Worm (Caenorhabditis elegans) whole organism, young adult: Measurements from ENCODE around the gene prk-1.
A peak's percentile ranks its signal among the peaks of the same experiment; 100 is the strongest.

Source experiments
- B0019.2 ChIP-seq: fragments of 200-800 bp; sonication (Bioruptor generic); conservative IDR thresholded peaks from 2 replicates; pipeline ENCODE4 v1.3.6; 2022; ENCODE audit warnings: missing genetic modification reagents, missing genetic modification characterization, missing compliant biosample characterization
- B0035.1 ChIP-seq: sonication (generic microtip); optimal IDR thresholded peaks from 2 replicates; lab custom pipeline; 2016; ENCODE audit warnings: missing genetic modification characterization, mild to moderate bottlenecking, missing compliant biosample characterization, missing genotype, missing genetic modification reagents
- B0336.3 ChIP-seq: fragments of 200-800 bp; sonication (Bioruptor generic); IDR thresholded peaks from 2 replicates; pipeline ENCODE4 v1.3.6; 2022; ENCODE audit warnings: missing genetic modification characterization, missing compliant biosample characterization
- F33H1.4 ChIP-seq: fragments of 200-800 bp; sonication (Bioruptor generic); IDR thresholded peaks from 2 replicates; pipeline ENCODE4 v1.3.6; 2022; ENCODE audit warnings: missing genetic modification reagents, missing genetic modification characterization, missing compliant biosample characterization
- F37B4.10 ChIP-seq: fragments of 200-800 bp; sonication (Bioruptor generic); IDR thresholded peaks from 2 replicates; pipeline ENCODE4 v1.3.6; 2022; ENCODE audit warnings: missing genetic modification characterization, missing compliant biosample characterization
- F49E8.2 ChIP-seq: sonication (generic microtip); optimal IDR thresholded peaks from 3 replicates; lab custom pipeline; 2017; ENCODE audit warnings: missing genetic modification characterization, mild to moderate bottlenecking, missing compliant biosample characterization, antibody characterized with exemption, moderate library complexity; ENCODE audit not compliant: insufficient read depth
- K12H6.12 ChIP-seq: fragments of 200-800 bp; sonication (Bioruptor generic); optimal IDR thresholded peaks from 2 replicates; lab custom pipeline; 2018; ENCODE audit warnings: mild to moderate bottlenecking, missing genetic modification characterization, missing compliant biosample characterization
- T07F8.4 ChIP-seq: sonication (generic microtip); optimal IDR thresholded peaks from 2 replicates; lab custom pipeline; 2016; ENCODE audit warnings: mild to moderate bottlenecking, missing genetic modification characterization, moderate library complexity, missing compliant biosample characterization
- T26A5.8 ChIP-seq: sonication (generic microtip); optimal IDR thresholded peaks from 2 replicates; lab custom pipeline; 2016; ENCODE audit warnings: missing genetic modification characterization, missing compliant biosample characterization
- Y53G8AR.9 ChIP-seq: fragments of 200-800 bp; sonication (Bioruptor generic); conservative IDR thresholded peaks from 2 replicates; pipeline ENCODE4 v1.3.6; 2022; ENCODE audit warnings: missing genetic modification reagents, missing genetic modification characterization, missing compliant biosample characterization
- Y56A3A.18 ChIP-seq: fragments of 200-800 bp; sonication (Bioruptor generic); IDR thresholded peaks from 2 replicates; pipeline ENCODE4 v1.3.6; 2022; ENCODE audit warnings: missing genetic modification reagents, missing genetic modification characterization, missing compliant biosample characterization
- Y67H2A.10 ChIP-seq: fragments of 200-800 bp; sonication (Bioruptor generic); conservative IDR thresholded peaks from 2 replicates; pipeline ENCODE4 v1.3.6; 2022; ENCODE audit warnings: missing genetic modification reagents, missing genetic modification characterization, missing compliant biosample characterization
- aptf-2 ChIP-seq: fragments of 200-800 bp; sonication (Bioruptor generic); conservative IDR thresholded peaks from 2 replicates; pipeline ENCODE4 v1.3.6; 2022; ENCODE audit warnings: missing genetic modification reagents, missing genetic modification characterization, missing compliant biosample characterization
- attf-3 ChIP-seq: fragments of 200-800 bp; sonication (Bioruptor generic); conservative IDR thresholded peaks from 2 replicates; pipeline ENCODE4 v1.3.6; 2022; ENCODE audit warnings: missing genetic modification reagents, missing genetic modification characterization, missing compliant biosample characterization
- cebp-1 ChIP-seq, 2 experiments: fragments of 200-800 bp in 1 of 2; sonication (Bioruptor generic) in 1 of 2; sonication (generic microtip) in 1 of 2; IDR thresholded peaks in 1 of 2; optimal IDR thresholded peaks in 1 of 2; 2 replicates each; pipeline versions ENCODE4 v1.3.6 to Lab custom; 2017 to 2022; ENCODE audit warnings: missing compliant biosample characterization in 2 of 2, missing genetic modification characterization in 2 of 2, mild to moderate bottlenecking in 1 of 2, missing genetic modification reagents in 1 of 2, moderate library complexity in 1 of 2
- ceh-79 ChIP-seq: sonication (generic microtip); optimal IDR thresholded peaks from 2 replicates; lab custom pipeline; 2017; ENCODE audit warnings: mild to moderate bottlenecking, missing genetic modification characterization, missing compliant biosample characterization
- ceh-91 ChIP-seq: fragments of 200-800 bp; sonication (Bioruptor generic); IDR thresholded peaks from 2 replicates; pipeline ENCODE4 v1.3.6; 2022; ENCODE audit warnings: missing genetic modification reagents, missing genetic modification characterization, missing compliant biosample characterization
- die-1 ChIP-seq: sonication (generic microtip); optimal IDR thresholded peaks from 2 replicates; lab custom pipeline; 2016; ENCODE audit warnings: missing genotype, mild to moderate bottlenecking, missing genetic modification characterization, missing compliant biosample characterization
- dox-1 ChIP-seq: fragments of 200-800 bp; sonication (Bioruptor generic); IDR thresholded peaks from 2 replicates; pipeline ENCODE4 v1.3.6; 2022; ENCODE audit warnings: missing genetic modification reagents, missing genetic modification characterization, missing compliant biosample characterization
- dpl-1 ChIP-seq: fragments of 150-350 bp; optimal IDR thresholded peaks from 2 replicates; lab custom pipeline; 2014; ENCODE audit warnings: missing biosample characterization, missing genetic modification reagents, missing genetic modification characterization
- efl-1 ChIP-seq: fragments of 150-350 bp; optimal IDR thresholded peaks from 2 replicates; lab custom pipeline; 2014; ENCODE audit warnings: missing biosample characterization, missing genetic modification reagents, missing genetic modification characterization
- ekl-4 ChIP-seq: fragments of 200-800 bp; sonication (Bioruptor generic); IDR thresholded peaks from 2 replicates; pipeline ENCODE4 v1.3.6; 2022; ENCODE audit warnings: missing genetic modification reagents, missing genetic modification characterization, missing compliant biosample characterization
- fkh-3 ChIP-seq: sonication (generic microtip); optimal IDR thresholded peaks from 2 replicates; lab custom pipeline; 2016; ENCODE audit warnings: mild to moderate bottlenecking, missing genetic modification characterization, missing compliant biosample characterization
- gei-17 ChIP-seq: fragments of 200-800 bp; sonication (Bioruptor generic); optimal IDR thresholded peaks from 2 replicates; lab custom pipeline; 2018; ENCODE audit warnings: mild to moderate bottlenecking, missing genetic modification characterization, missing compliant biosample characterization
- him-1 ChIP-seq: sonication (generic microtip); optimal IDR thresholded peaks from 2 replicates; lab custom pipeline; 2016; ENCODE audit warnings: missing genotype, missing genetic modification reagents, missing genetic modification characterization, missing compliant biosample characterization
- hmg-20 ChIP-seq: fragments of 200-800 bp; sonication (Bioruptor generic); IDR thresholded peaks from 2 replicates; pipeline ENCODE4 v1.3.6; 2022; ENCODE audit warnings: missing genetic modification reagents, missing genetic modification characterization, missing compliant biosample characterization
- hrde-1 ChIP-seq: sonication (generic microtip); optimal IDR thresholded peaks from 2 replicates; lab custom pipeline; 2016; ENCODE audit warnings: missing genetic modification characterization, mild to moderate bottlenecking, missing compliant biosample characterization, moderate library complexity, missing genotype, missing genetic modification reagents, borderline replicate concordance
- lin-54 ChIP-seq: fragments of 200-800 bp; sonication (Bioruptor generic); optimal IDR thresholded peaks from 2 replicates; lab custom pipeline; 2018; ENCODE audit warnings: mild to moderate bottlenecking, missing genetic modification characterization, missing compliant biosample characterization
- lsl-1 ChIP-seq: fragments of 200-800 bp; sonication (Bioruptor generic); optimal IDR thresholded peaks from 2 replicates; lab custom pipeline; 2018; ENCODE audit warnings: mild to moderate bottlenecking, missing genetic modification characterization, moderate library complexity, missing compliant biosample characterization
- lsy-27 ChIP-seq: sonication (generic microtip); optimal IDR thresholded peaks from 2 replicates; lab custom pipeline; 2017; ENCODE audit warnings: missing genetic modification characterization, mild to moderate bottlenecking, missing compliant biosample characterization, antibody characterized with exemption, missing genotype, borderline replicate concordance; ENCODE audit not compliant: insufficient read depth
- madf-6 ChIP-seq: fragments of 200-800 bp; sonication (Bioruptor generic); IDR thresholded peaks from 2 replicates; pipeline ENCODE4 v1.3.6; 2022; ENCODE audit warnings: missing genetic modification reagents, missing genetic modification characterization, missing compliant biosample characterization
- madf-8 ChIP-seq: fragments of 200-800 bp; sonication (Bioruptor generic); conservative IDR thresholded peaks from 2 replicates; pipeline ENCODE4 v1.3.6; 2022; ENCODE audit warnings: missing genetic modification reagents, missing genetic modification characterization, missing compliant biosample characterization
- nfya-1 ChIP-seq: sonication (generic microtip); optimal IDR thresholded peaks from 2 replicates; lab custom pipeline; 2017; ENCODE audit warnings: antibody characterized with exemption, missing compliant biosample characterization, missing genetic modification characterization, borderline replicate concordance; ENCODE audit not compliant: insufficient read depth
- nfya-2 ChIP-seq: fragments of 200-800 bp; sonication (Bioruptor generic); IDR thresholded peaks from 2 replicates; pipeline ENCODE4 v1.3.6; 2022; ENCODE audit warnings: missing genetic modification reagents, missing genetic modification characterization, missing compliant biosample characterization
- nhr-27 ChIP-seq: fragments of 200-800 bp; sonication (Bioruptor generic); optimal IDR thresholded peaks from 2 replicates; lab custom pipeline; 2018; ENCODE audit warnings: mild to moderate bottlenecking, missing genetic modification characterization, moderate library complexity, missing compliant biosample characterization
- nhr-90 ChIP-seq: sonication (generic microtip); optimal IDR thresholded peaks from 2 replicates; lab custom pipeline; 2016; ENCODE audit warnings: missing genotype, mild to moderate bottlenecking, missing genetic modification characterization, missing compliant biosample characterization
- pbrm-1 ChIP-seq: fragments of 200-800 bp; sonication (Bioruptor generic); IDR thresholded peaks from 2 replicates; pipeline ENCODE4 v1.3.6; 2022; ENCODE audit warnings: missing genetic modification reagents, missing genetic modification characterization, missing compliant biosample characterization
- rcor-1 ChIP-seq: fragments of 200-800 bp; sonication (Bioruptor generic); IDR thresholded peaks from 2 replicates; pipeline ENCODE4 v1.3.6; 2022; ENCODE audit warnings: missing genetic modification reagents, missing genetic modification characterization, missing compliant biosample characterization
- snpc-3.4 ChIP-seq: sonication (generic microtip); optimal IDR thresholded peaks from 2 replicates; lab custom pipeline; 2017; ENCODE audit warnings: missing genetic modification characterization, mild to moderate bottlenecking, missing compliant biosample characterization, antibody characterized with exemption, moderate library complexity, missing genotype, missing genetic modification reagents
- snpc-4 ChIP-seq, 5 experiments: fragments of 150-350 bp in 1 of 5; sonication (generic microtip) in 4 of 5; optimal IDR thresholded peaks; 2 replicates each; lab custom pipeline; 2014 to 2018; ENCODE audit warnings: missing genetic modification characterization in 5 of 5, missing biosample characterization in 3 of 5, antibody characterized with exemption in 2 of 5, mild to moderate bottlenecking in 2 of 5, missing compliant biosample characterization in 2 of 5, missing genotype in 2 of 5, moderate library complexity in 2 of 5, missing genetic modification reagents in 1 of 5
- tbp1 ChIP-seq: fragments of 200-800 bp; sonication (Bioruptor generic); optimal IDR thresholded peaks from 2 replicates; lab custom pipeline; 2018; ENCODE audit warnings: mild to moderate bottlenecking, missing genetic modification characterization, missing compliant biosample characterization
- tlf-1 ChIP-seq: fragments of 200-800 bp; sonication (Bioruptor generic); optimal IDR thresholded peaks from 2 replicates; lab custom pipeline; 2018; ENCODE audit warnings: mild to moderate bottlenecking, missing genetic modification characterization, missing compliant biosample characterization

prk-1 gene

ce11 chrIII:6958674-6959241 lies 31.2 kb upstream of the prk-1 start (continued):
- TF ChIP-seq nfya-2 (GFP tag; lab: Robert Waterston, UW) (no peak), lsy-27 (tag; lab: Kevin White, UChicago) (no peak), Y56A3A.18 (GFP tag; lab: Robert Waterston, UW) (0 out of 2 replicates have a peak, but pooled peaks have one; percentile 46), B0336.3 (GFP tag; lab: Robert Waterston, UW) (peak; percentile 82), pbrm-1 (0 out of 2 replicates have a peak, but pooled peaks have one; percentile 21), Y53G8AR.9 (GFP tag; lab: Robert Waterston, UW) (0 out of 2 replicates have a peak, but pooled peaks have one; percentile 22), cebp-1 (GFP tag; IDR thresholded peaks at IDR 0.05; lab: Robert Waterston, UW) (no peak), cebp-1 (tag; optimal IDR thresholded peaks at IDR 0.05; lab: Kevin White, UChicago) (no peak), Y67H2A.10 (GFP tag; lab: Robert Waterston, UW) (no peak), F49E8.2 (tag; lab: Kevin White, UChicago) (peak; percentile 33), him-1 (tag; lab: Kevin White, UChicago) (peak; percentile 99), aptf-2 (GFP tag; lab: Robert Waterston, UW) (no peak), F37B4.10 (GFP tag; lab: Robert Waterston, UW) (no peak), B0035.1 (tag; lab: Kevin White, UChicago) (peak; percentile 36), tbp1 (GFP tag; lab: Kevin White, UChicago) (no peak), snpc-3.4 (tag; lab: Kevin White, UChicago) (peak; percentile 52), snpc-4 (GFP tag; optimal IDR thresholded peaks at IDR 0.05; lab: Kevin White, UChicago) (no peak), snpc-4 (tag; optimal IDR thresholded peaks at IDR 0.05; lab: Kevin White, UChicago) (no peak), ceh-79 (no peak), hmg-20 (GFP tag; lab: Robert Waterston, UW) (no peak), T07F8.4 (tag; lab: Kevin White, UChicago) (no peak), nfya-1 (tag; lab: Kevin White, UChicago) (no peak), gei-17 (no peak), B0019.2 (no peak)

DNA sequence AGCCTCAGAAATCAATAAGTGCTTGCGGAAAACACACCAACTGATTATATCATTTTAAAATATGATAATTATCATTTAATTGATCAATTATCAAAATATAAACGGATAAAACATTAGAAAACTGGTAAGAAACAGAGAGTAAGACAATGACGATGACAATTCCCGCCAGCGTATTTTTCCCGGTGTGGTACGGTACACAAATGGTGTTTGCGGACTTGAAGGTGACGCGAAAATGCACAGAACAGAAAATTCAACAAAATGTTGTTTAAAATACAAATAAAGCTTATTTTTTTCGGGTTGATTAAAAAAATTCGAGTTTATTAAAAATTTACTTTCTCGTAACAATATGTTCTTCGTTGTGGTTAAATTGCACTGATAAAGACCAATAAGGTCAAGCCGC lies 28.8 kb upstream of the prk-1 start:
- TF ChIP-seq tlf-1 (GFP tag; lab: Kevin White, UChicago) (peak; percentile 42), dpl-1 (GFP tag; lab: Kevin White, UChicago) (peak; percentile 92), snpc-4 (GFP tag; optimal IDR thresholded peaks at IDR 0.05; lab: Kevin White, UChicago) (no peak), snpc-4 (tag; optimal IDR thresholded peaks at IDR 0.05; lab: Kevin White, UChicago) (peak in 1 of 4 experiments; percentile 4), dox-1 (GFP tag; lab: Robert Waterston, UW) (peak; percentile 63), T26A5.8 (tag; lab: Kevin White, UChicago) (no peak), attf-3 (peak; percentile 71), die-1 (tag; lab: Kevin White, UChicago) (no peak), hrde-1 (tag; lab: Kevin White, UChicago) (no peak), lsy-27 (tag; lab: Kevin White, UChicago) (peak; percentile 7), him-1 (tag; lab: Kevin White, UChicago) (peak; percentile 86), K12H6.12 (tag; lab: Kevin White, UChicago) (peak; percentile 11), rcor-1 (GFP tag; lab: Robert Waterston, UW) (peak; percentile 33; the same call in 1 of the 2 replicates), F33H1.4 (GFP tag; lab: Robert Waterston, UW) (peak; percentile 72), B0019.2 (0 out of 2 replicates have a peak, but pooled peaks have one; percentile 5), snpc-3.4 (tag; lab: Kevin White, UChicago) (peak; percentile 38), madf-6 (GFP tag; lab: Robert Waterston, UW) (peak; percentile 95), fkh-3 (tag; lab: Kevin White, UChicago) (no peak), ceh-91 (peak; percentile 82), lsl-1 (GFP tag; lab: Kevin White, UChicago) (peak; percentile 91), madf-8 (GFP tag; lab: Robert Waterston, UW) (peak; percentile 85), efl-1 (peak; percentile 98), nhr-27 (tag; lab: Kevin White, UChicago) (no peak), nhr-90 (tag; lab: Kevin White, UChicago) (no peak), Y67H2A.10 (GFP tag; lab: Robert Waterston, UW) (0 out of 2 replicates have a peak, but pooled peaks have one; percentile 27), F49E8.2 (tag; lab: Kevin White, UChicago) (peak; percentile 13), lin-54 (GFP tag; lab: Kevin White, UChicago) (peak; percentile 64), ekl-4 (GFP tag; lab: Robert Waterston, UW) (peak; percentile 33; the same call in 1 of the 2 replicates)
